Fruit fly (Drosophila melanogaster) whole organism, adult: ENCODE data around the gene Tektin-C.

Experiments
- CG11617 ChIP-seq: fragments of 200-800 bp; sonication (Bioruptor generic); optimal IDR thresholded peaks from 2 replicates; lab custom pipeline; 2017; ENCODE audit warnings: mild to moderate bottlenecking, missing biosample characterization, missing genetic modification reagents, missing genetic modification characterization
- CG12768 ChIP-seq: fragments of 200-800 bp; sonication (Bioruptor generic); optimal IDR thresholded peaks from 2 replicates; lab custom pipeline; 2017; ENCODE audit warnings: missing biosample characterization, missing genetic modification characterization, mild to moderate bottlenecking, moderate library complexity, missing genetic modification reagents
- CG1620 ChIP-seq: fragments of 200-800 bp; sonication (Bioruptor generic); optimal IDR thresholded peaks from 2 replicates; lab custom pipeline; 2016; ENCODE audit warnings: missing biosample characterization, missing genetic modification characterization
- CG5204 ChIP-seq: fragments of 200-800 bp; sonication (Bioruptor generic); optimal IDR thresholded peaks from 2 replicates; lab custom pipeline; 2016; ENCODE audit warnings: missing biosample characterization, missing genetic modification characterization
- CG7101 ChIP-seq: fragments of 200-800 bp; sonication (Bioruptor generic); optimal IDR thresholded peaks from 2 replicates; lab custom pipeline; 2018; ENCODE audit warnings: missing biosample characterization, mild to moderate bottlenecking, missing genetic modification characterization, moderate library complexity
- Hr96 ChIP-seq: fragments of 200-800 bp; sonication (Bioruptor generic); optimal IDR thresholded peaks from 2 replicates; lab custom pipeline; 2016; ENCODE audit warnings: missing biosample characterization, missing genetic modification characterization
- bab1 ChIP-seq: fragments of 200-800 bp; sonication (Bioruptor generic); optimal IDR thresholded peaks from 3 replicates; lab custom pipeline; 2019; ENCODE audit warnings: missing biosample characterization, mild to moderate bottlenecking, missing genetic modification characterization, moderate library complexity
- kay ChIP-seq: fragments of 200-800 bp; sonication (Bioruptor generic); peaks from one replicate; lab custom pipeline; 2016; ENCODE audit warnings: missing biosample characterization, missing genetic modification characterization, borderline replicate concordance
- ovo ChIP-seq: fragments of 200-800 bp; sonication (Bioruptor generic); optimal IDR thresholded peaks from 2 replicates; lab custom pipeline; 2016; ENCODE audit warnings: missing biosample characterization, missing genetic modification characterization
- tj ChIP-seq: fragments of 200-800 bp; sonication (Bioruptor generic); optimal IDR thresholded peaks from 3 replicates; lab custom pipeline; 2017; ENCODE audit warnings: missing biosample characterization, mild to moderate bottlenecking, missing genetic modification characterization, moderate library complexity

dm6 chr3L:5751417-5751739 is 45.0 kb downstream of the Tektin-C start:
- TF ChIP-seq kay (GFP tag; lab: Kevin White, UChicago): no peak
- no peak for TF ChIP-seq CG1620 (GFP tag; lab: Kevin White, UChicago)
- no peak for TF ChIP-seq ovo (GFP tag; lab: Kevin White, UChicago)
- no peak for TF ChIP-seq tj (GFP tag; lab: Kevin White, UChicago)
- no peak for TF ChIP-seq CG11617 (GFP tag; lab: Kevin White, UChicago)
- TF ChIP-seq CG5204 (GFP tag; lab: Kevin White, UChicago): no peak
- TF ChIP-seq CG7101 (tag; lab: Kevin White, UChicago): no peak
- TF ChIP-seq Hr96: no peak
- TF ChIP-seq CG12768 (GFP tag; lab: Kevin White, UChicago): no peak
- TF ChIP-seq bab1 (GFP tag; lab: Kevin White, UChicago): no peak
